Fruit fly (Drosophila melanogaster): Measurements from ENCODE around the gene mwh.

Gene mwh

DNA sequence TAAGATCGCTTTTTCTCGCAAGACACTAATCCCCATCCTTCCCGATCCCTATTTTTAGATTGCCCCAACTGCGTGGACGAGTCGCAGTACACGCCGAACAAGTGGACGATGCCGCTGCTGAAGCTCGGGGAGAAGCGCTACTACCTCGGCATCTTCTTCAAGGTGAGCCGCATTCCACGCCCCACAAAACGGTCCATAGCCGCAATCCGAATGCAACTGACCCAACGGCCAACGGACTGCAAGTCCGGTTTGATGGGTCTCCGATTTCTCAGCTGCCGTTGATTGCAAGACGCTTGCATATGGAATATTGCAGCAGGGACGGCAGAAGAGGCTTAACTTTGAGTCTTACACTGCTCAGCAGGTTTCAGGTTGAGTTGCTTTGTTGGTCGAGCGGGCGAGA, 68.4 kb downstream of the mwh start:
- TF ChIP-seq CG32121 (GFP tag; IDR thresholded peaks at IDR 0.05), result no peak
- no peak for TF ChIP-seq CG4496 (GFP tag; IDR thresholded peaks at IDR 0.05)
- TF ChIP-seq rn (GFP tag; IDR thresholded peaks at IDR 0.05), result no peak
- TF ChIP-seq EcR (GFP tag; optimal IDR thresholded peaks at IDR 0.05), result peak; percentile 92
- TF ChIP-seq gl (tag; optimal IDR thresholded peaks at IDR 0.05), result no peak
- TF ChIP-seq CG14655 (GFP tag; optimal IDR thresholded peaks at IDR 0.05), result no peak
- TF ChIP-seq CG8159 (tag; optimal IDR thresholded peaks at IDR 0.05), result no peak
- no peak for TF ChIP-seq D1 (tag; optimal IDR thresholded peaks at IDR 0.05)
- peak; percentile 29 for TF ChIP-seq CG13204 (GFP tag; optimal IDR thresholded peaks at IDR 0.05)

DNA sequence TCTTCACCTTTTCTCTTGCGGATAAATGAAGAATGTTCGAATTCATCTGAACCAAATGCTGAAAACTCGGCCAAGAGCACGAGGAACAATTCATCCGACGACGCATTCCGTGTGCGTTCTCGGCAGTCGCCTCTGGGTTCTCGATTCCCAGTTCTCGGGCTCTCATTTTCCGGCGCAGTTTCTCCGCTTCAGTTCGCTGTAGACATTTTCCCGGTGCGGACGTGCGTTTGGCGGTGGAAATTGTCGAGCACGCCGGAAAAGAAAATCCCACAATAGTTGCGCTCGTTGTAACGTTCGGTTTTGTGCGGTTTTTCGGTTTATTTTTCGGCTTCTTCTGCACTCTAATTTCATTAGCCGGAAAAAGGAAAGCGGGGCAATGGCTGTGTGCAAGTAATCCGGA, 75.2 kb downstream of the mwh start, which contains the start of gene CG32333:
Gene CG32333, plus strand, starts transcription at position 190 of the 400 bp plus-strand sequence.
- TF ChIP-seq CG13204 (GFP tag; optimal IDR thresholded peaks at IDR 0.05) (no peak), CG9948 (tag; optimal IDR thresholded peaks at IDR 0.05) (no peak), CG8301 (tag; optimal IDR thresholded peaks at IDR 0.05) (no peak), D1 (tag; optimal IDR thresholded peaks at IDR 0.05) (no peak), Snoo (tag; optimal IDR thresholded peaks at IDR 0.05) (no peak), CG14655 (GFP tag; optimal IDR thresholded peaks at IDR 0.05) (no peak), fd96Ca (GFP tag; IDR thresholded peaks at IDR 0.05) (no peak), CG4496 (GFP tag; IDR thresholded peaks at IDR 0.05) (no peak), gl (tag; optimal IDR thresholded peaks at IDR 0.05) (no peak), Pif1A (GFP tag; optimal IDR thresholded peaks at IDR 0.05) (no peak), Pif1B (GFP tag; optimal IDR thresholded peaks at IDR 0.05) (no peak), rn (GFP tag; IDR thresholded peaks at IDR 0.05) (no peak), CG32121 (GFP tag; IDR thresholded peaks at IDR 0.05) (no peak), CG17806 (tag; optimal IDR thresholded peaks at IDR 0.05) (no peak), CG10348 (GFP tag; IDR thresholded peaks at IDR 0.05) (no peak), CG12605 (GFP tag; IDR thresholded peaks at IDR 0.05) (no peak), EcR (GFP tag; optimal IDR thresholded peaks at IDR 0.05) (no peak), Ets98B (GFP tag; IDR thresholded peaks at IDR 0.05) (no peak), CG15710 (tag; optimal IDR thresholded peaks at IDR 0.05) (no peak), CG8159 (tag; optimal IDR thresholded peaks at IDR 0.05) (no peak)

DNA sequence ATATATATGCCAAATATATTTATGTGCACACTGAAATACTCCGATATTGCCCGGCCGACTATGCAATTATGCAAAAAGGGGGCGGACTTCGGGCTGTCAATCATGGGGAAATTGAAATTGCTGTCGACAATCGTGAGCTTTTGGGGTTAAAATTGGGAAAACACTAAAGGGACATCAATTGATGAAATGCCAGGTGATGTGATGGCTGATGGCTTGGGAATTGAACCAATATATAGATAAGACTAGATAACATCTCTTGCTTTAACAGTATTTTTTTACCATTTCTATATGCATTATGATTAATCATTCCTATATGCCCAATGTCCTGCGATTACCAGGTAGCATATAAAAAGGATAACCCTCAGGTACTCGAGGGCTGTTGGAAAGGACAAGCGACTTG, 77.4 kb downstream of the mwh start:
- TF ChIP-seq EcR (GFP tag; optimal IDR thresholded peaks at IDR 0.05), result no peak
- peak; percentile 4 for TF ChIP-seq CG8159 (tag; optimal IDR thresholded peaks at IDR 0.05)
- TF ChIP-seq CG14655 (GFP tag; optimal IDR thresholded peaks at IDR 0.05), result peak; percentile 6

DNA sequence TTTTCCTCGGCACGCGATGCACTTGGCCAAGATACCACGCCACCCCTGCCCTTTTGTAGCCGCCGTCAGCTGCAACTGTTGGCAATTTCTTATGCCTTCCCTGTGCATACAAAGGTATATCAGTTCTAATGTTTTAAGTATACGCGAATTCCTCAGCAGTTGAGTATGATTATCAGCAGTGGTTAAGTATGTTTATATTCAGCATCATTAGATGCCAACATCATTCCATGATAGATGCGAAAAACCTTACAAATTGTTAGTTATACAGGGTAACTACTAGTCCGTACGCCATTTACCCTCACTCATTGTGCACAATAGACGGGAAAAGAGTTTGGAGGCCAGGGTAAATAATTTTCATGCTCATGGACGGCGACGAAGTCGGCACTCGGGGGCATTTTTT, 79.1 kb downstream of the mwh start:
- no peak for TF ChIP-seq D1 (tag; optimal IDR thresholded peaks at IDR 0.05)
- TF ChIP-seq CG17806 (tag; optimal IDR thresholded peaks at IDR 0.05), result no peak
- TF ChIP-seq Pif1B (GFP tag; optimal IDR thresholded peaks at IDR 0.05), result no peak
- TF ChIP-seq Snoo (tag; optimal IDR thresholded peaks at IDR 0.05), result no peak
- peak; percentile 48 for TF ChIP-seq CG15710 (tag; optimal IDR thresholded peaks at IDR 0.05)
- TF ChIP-seq CG8301 (tag; optimal IDR thresholded peaks at IDR 0.05), result no peak
- peak; percentile 42; the same call in 1 of the 3 replicates for TF ChIP-seq fd96Ca (GFP tag; IDR thresholded peaks at IDR 0.05)
- TF ChIP-seq Ets98B (GFP tag; IDR thresholded peaks at IDR 0.05), result peak; percentile 33; the same call in 1 of the 2 replicates
- TF ChIP-seq Pif1A (GFP tag; optimal IDR thresholded peaks at IDR 0.05), result no peak
- TF ChIP-seq CG14655 (GFP tag; optimal IDR thresholded peaks at IDR 0.05), result peak; percentile 3
- TF ChIP-seq CG12605 (GFP tag; IDR thresholded peaks at IDR 0.05), result no peak
- TF ChIP-seq gl (tag; optimal IDR thresholded peaks at IDR 0.05), result no peak
- peak; percentile 7 for TF ChIP-seq CG8159 (tag; optimal IDR thresholded peaks at IDR 0.05)
- TF ChIP-seq CG9948 (tag; optimal IDR thresholded peaks at IDR 0.05), result no peak
- TF ChIP-seq CG32121 (GFP tag; IDR thresholded peaks at IDR 0.05), result no peak
- no peak for TF ChIP-seq CG10348 (GFP tag; IDR thresholded peaks at IDR 0.05)
- 0 out of 2 replicates have a peak, but pooled peaks have one; percentile 29 for TF ChIP-seq rn (GFP tag; IDR thresholded peaks at IDR 0.05)
- no peak for TF ChIP-seq CG13204 (GFP tag; optimal IDR thresholded peaks at IDR 0.05)
- TF ChIP-seq CG4496 (GFP tag; IDR thresholded peaks at IDR 0.05), result peak; percentile 40; the same call in 1 of the 3 replicates
- no peak for TF ChIP-seq EcR (GFP tag; optimal IDR thresholded peaks at IDR 0.05)
- peak; percentile 36 for TF ChIP-seq CG34367 (tag; optimal IDR thresholded peaks at IDR 0.05)

DNA sequence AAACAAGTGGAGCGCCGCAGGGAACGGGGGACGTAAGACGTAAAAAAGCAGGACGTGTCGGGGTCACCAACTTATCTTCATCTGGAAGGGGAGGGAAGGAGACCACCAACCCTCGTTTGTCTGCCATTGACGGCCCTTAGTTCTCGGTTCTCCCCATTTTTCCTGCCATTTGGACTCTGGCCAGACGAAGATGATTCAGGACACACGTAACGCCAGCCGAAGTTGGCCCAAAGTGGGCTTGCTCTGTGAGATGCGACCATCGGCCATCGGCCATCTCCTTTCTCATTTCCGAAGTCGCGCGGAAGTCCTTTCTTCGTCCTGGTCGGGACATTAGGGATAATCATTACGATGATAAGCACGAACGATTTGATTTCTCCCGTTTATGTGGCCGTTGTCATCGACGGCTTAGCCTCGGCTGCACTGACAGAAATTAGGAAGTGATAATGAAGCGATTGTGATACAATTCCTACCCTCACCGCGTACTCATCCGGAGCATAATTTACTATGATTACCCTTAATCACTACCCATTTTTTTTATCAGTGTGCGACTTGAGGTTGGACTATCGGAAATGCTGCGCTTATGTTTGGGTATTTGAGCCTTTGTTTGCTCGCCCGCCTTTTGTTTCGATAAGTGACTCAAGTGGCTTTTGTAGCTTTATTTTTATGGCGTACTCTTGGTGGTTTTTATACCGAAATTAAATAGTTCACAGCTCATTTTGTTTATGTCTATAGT, 80.5 kb downstream of the mwh start:
- no peak for TF ChIP-seq fd96Ca (GFP tag; IDR thresholded peaks at IDR 0.05)
- TF ChIP-seq CG17806 (tag; optimal IDR thresholded peaks at IDR 0.05), result no peak
- TF ChIP-seq CG12605 (GFP tag; IDR thresholded peaks at IDR 0.05), result no peak
- TF ChIP-seq rn (GFP tag; IDR thresholded peaks at IDR 0.05), result no peak
- TF ChIP-seq CG8159 (tag; optimal IDR thresholded peaks at IDR 0.05), result no peak
- TF ChIP-seq CG8301 (tag; optimal IDR thresholded peaks at IDR 0.05), result no peak
- no peak for TF ChIP-seq Pif1A (GFP tag; optimal IDR thresholded peaks at IDR 0.05)
- TF ChIP-seq CG13204 (GFP tag; optimal IDR thresholded peaks at IDR 0.05), result no peak
- TF ChIP-seq CG32121 (GFP tag; IDR thresholded peaks at IDR 0.05), result no peak
- TF ChIP-seq EcR (GFP tag; optimal IDR thresholded peaks at IDR 0.05), result no peak
- TF ChIP-seq Pif1B (GFP tag; optimal IDR thresholded peaks at IDR 0.05), result no peak
- no peak for TF ChIP-seq Ets98B (GFP tag; IDR thresholded peaks at IDR 0.05)
- TF ChIP-seq CG14655 (GFP tag; optimal IDR thresholded peaks at IDR 0.05), result no peak
- TF ChIP-seq CG4496 (GFP tag; IDR thresholded peaks at IDR 0.05), result no peak
- no peak for TF ChIP-seq CG9948 (tag; optimal IDR thresholded peaks at IDR 0.05)

Measured in whole organism, pupa.